Worm (Caenorhabditis elegans): ENCODE data around the gene H35B03.2.
A peak's percentile ranks its signal among the peaks of the same experiment; 100 is the strongest.

- TF ChIP-seq nhr-237 (tag; optimal IDR thresholded peaks at IDR 0.05) (peak; percentile 76), lin-13 (tag; optimal IDR thresholded peaks at IDR 0.05) (peak; percentile 37), pha-4 (tag; optimal IDR thresholded peaks at IDR 0.05) (peak; percentile 76), nhr-28 (tag; optimal IDR thresholded peaks at IDR 0.05) (no peak)
These were observed 22.6 kb upstream of the H35B03.2 start for ce11 chrIV:5753954-5754543.
